Worm (Caenorhabditis elegans) whole organism, young adult: ENCODE measurements around the gene C11E4.8.

Experiments
- B0035.1 ChIP-seq: sonication (generic microtip); optimal IDR thresholded peaks from 2 replicates; lab custom pipeline; 2016; ENCODE audit warnings: missing genetic modification characterization, mild to moderate bottlenecking, missing compliant biosample characterization, missing genotype, missing genetic modification reagents
- C17E4.6 ChIP-seq: fragments of 200-800 bp; sonication (Bioruptor generic); IDR thresholded peaks from 2 replicates; pipeline ENCODE4 v1.3.6; 2022; ENCODE audit warnings: missing genetic modification reagents, missing genetic modification characterization, missing compliant biosample characterization
- F23B12.7 ChIP-seq: sonication (generic microtip); optimal IDR thresholded peaks from 2 replicates; lab custom pipeline; 2017; ENCODE audit warnings: missing genetic modification characterization, mild to moderate bottlenecking, missing compliant biosample characterization, antibody characterized with exemption, moderate library complexity; ENCODE audit not compliant: insufficient read depth
- F37B4.10 ChIP-seq: fragments of 200-800 bp; sonication (Bioruptor generic); IDR thresholded peaks from 2 replicates; pipeline ENCODE4 v1.3.6; 2022; ENCODE audit warnings: missing genetic modification characterization, missing compliant biosample characterization
- F39B2.1 ChIP-seq: fragments of 200-800 bp; sonication (Bioruptor generic); IDR thresholded peaks from 2 replicates; pipeline ENCODE4 v1.3.6; 2022; ENCODE audit warnings: missing genetic modification reagents, missing genetic modification characterization, missing compliant biosample characterization
- F57A8.1 ChIP-seq: fragments of 200-800 bp; sonication (Bioruptor generic); optimal IDR thresholded peaks from 2 replicates; lab custom pipeline; 2018; ENCODE audit warnings: mild to moderate bottlenecking, missing genetic modification characterization, moderate library complexity, missing compliant biosample characterization
- T07F8.4 ChIP-seq: sonication (generic microtip); optimal IDR thresholded peaks from 2 replicates; lab custom pipeline; 2016; ENCODE audit warnings: mild to moderate bottlenecking, missing genetic modification characterization, moderate library complexity, missing compliant biosample characterization
- Y53G8AR.9 ChIP-seq: fragments of 200-800 bp; sonication (Bioruptor generic); conservative IDR thresholded peaks from 2 replicates; pipeline ENCODE4 v1.3.6; 2022; ENCODE audit warnings: missing genetic modification reagents, missing genetic modification characterization, missing compliant biosample characterization
- Y56A3A.18 ChIP-seq: fragments of 200-800 bp; sonication (Bioruptor generic); IDR thresholded peaks from 2 replicates; pipeline ENCODE4 v1.3.6; 2022; ENCODE audit warnings: missing genetic modification reagents, missing genetic modification characterization, missing compliant biosample characterization
- Y67H2A.10 ChIP-seq: fragments of 200-800 bp; sonication (Bioruptor generic); conservative IDR thresholded peaks from 2 replicates; pipeline ENCODE4 v1.3.6; 2022; ENCODE audit warnings: missing genetic modification reagents, missing genetic modification characterization, missing compliant biosample characterization
- akir-1 ChIP-seq: fragments of 200-800 bp; sonication (Bioruptor generic); optimal IDR thresholded peaks from 2 replicates; lab custom pipeline; 2018; ENCODE audit warnings: mild to moderate bottlenecking, missing genetic modification characterization, moderate library complexity, missing compliant biosample characterization
- ama-1 ChIP-seq, 3 experiments: fragments of 150-350 bp in 1 of 3; sonication (generic microtip) in 2 of 3; optimal IDR thresholded peaks; 2 replicates each; lab custom pipeline; 2014 to 2018; ENCODE audit warnings: missing biosample characterization in 2 of 3, missing genetic modification characterization in 2 of 3, missing genetic modification reagents in 2 of 3
- athp-1 ChIP-seq: sonication (generic microtip); optimal IDR thresholded peaks from 2 replicates; lab custom pipeline; 2017; ENCODE audit warnings: mild to moderate bottlenecking, missing genetic modification characterization, missing compliant biosample characterization
- attf-3 ChIP-seq: fragments of 200-800 bp; sonication (Bioruptor generic); conservative IDR thresholded peaks from 2 replicates; pipeline ENCODE4 v1.3.6; 2022; ENCODE audit warnings: missing genetic modification reagents, missing genetic modification characterization, missing compliant biosample characterization
- ccch-3 ChIP-seq: fragments of 200-800 bp; sonication (Bioruptor generic); optimal IDR thresholded peaks from 2 replicates; lab custom pipeline; 2018; ENCODE audit warnings: mild to moderate bottlenecking, missing genetic modification characterization, missing compliant biosample characterization
- cebp-1 ChIP-seq, 2 experiments: fragments of 200-800 bp in 1 of 2; sonication (Bioruptor generic) in 1 of 2; sonication (generic microtip) in 1 of 2; IDR thresholded peaks in 1 of 2; optimal IDR thresholded peaks in 1 of 2; 2 replicates each; pipeline versions ENCODE4 v1.3.6 to Lab custom; 2017 to 2022; ENCODE audit warnings: missing compliant biosample characterization in 2 of 2, missing genetic modification characterization in 2 of 2, mild to moderate bottlenecking in 1 of 2, missing genetic modification reagents in 1 of 2, moderate library complexity in 1 of 2
- cebp-2 ChIP-seq: fragments of 200-800 bp; sonication (Bioruptor generic); IDR thresholded peaks from 2 replicates; pipeline ENCODE4 v1.3.6; 2022; ENCODE audit warnings: missing genetic modification characterization, missing compliant biosample characterization
- ceh-58 ChIP-seq: fragments of 200-800 bp; sonication (Bioruptor generic); IDR thresholded peaks from 2 replicates; pipeline ENCODE4 v1.3.6; 2022; ENCODE audit warnings: missing genetic modification characterization, missing compliant biosample characterization
- die-1 ChIP-seq: sonication (generic microtip); optimal IDR thresholded peaks from 2 replicates; lab custom pipeline; 2016; ENCODE audit warnings: missing genotype, mild to moderate bottlenecking, missing genetic modification characterization, missing compliant biosample characterization
- dpl-1 ChIP-seq: fragments of 150-350 bp; optimal IDR thresholded peaks from 2 replicates; lab custom pipeline; 2014; ENCODE audit warnings: missing biosample characterization, missing genetic modification reagents, missing genetic modification characterization
- efl-1 ChIP-seq: fragments of 150-350 bp; optimal IDR thresholded peaks from 2 replicates; lab custom pipeline; 2014; ENCODE audit warnings: missing biosample characterization, missing genetic modification reagents, missing genetic modification characterization
- egl-18 ChIP-seq: fragments of 200-800 bp; sonication (Bioruptor generic); IDR thresholded peaks from 2 replicates; pipeline ENCODE4 v1.3.6; 2022; ENCODE audit warnings: missing genetic modification reagents, missing genetic modification characterization, missing compliant biosample characterization
- egl-44 ChIP-seq: fragments of 200-800 bp; sonication (Bioruptor generic); IDR thresholded peaks from 2 replicates; pipeline ENCODE4 v1.3.6; 2022; ENCODE audit warnings: missing genetic modification reagents, missing genetic modification characterization, missing compliant biosample characterization
- egrh-3 ChIP-seq: fragments of 200-800 bp; sonication (Bioruptor generic); IDR thresholded peaks from 2 replicates; pipeline ENCODE4 v1.3.6; 2022; ENCODE audit warnings: missing genetic modification reagents, missing genetic modification characterization, missing compliant biosample characterization
- hmg-1.2 ChIP-seq: fragments of 200-800 bp; sonication (Bioruptor generic); IDR thresholded peaks from 2 replicates; pipeline ENCODE4 v1.3.6; 2022; ENCODE audit warnings: missing genetic modification reagents, missing genetic modification characterization, missing compliant biosample characterization
- lag-1 ChIP-seq: fragments of 200-800 bp; sonication (Bioruptor generic); IDR thresholded peaks from 2 replicates; pipeline ENCODE4 v1.3.6; 2022; ENCODE audit warnings: missing genetic modification reagents, missing genetic modification characterization, missing compliant biosample characterization
- let-526 ChIP-seq: fragments of 200-800 bp; sonication (Bioruptor generic); IDR thresholded peaks from 2 replicates; pipeline ENCODE4 v1.3.6; 2022; ENCODE audit warnings: missing genetic modification reagents, missing genetic modification characterization, missing compliant biosample characterization
- lin-26 ChIP-seq: fragments of 200-800 bp; sonication (Bioruptor generic); IDR thresholded peaks from 2 replicates; pipeline ENCODE4 v1.3.6; 2022; ENCODE audit warnings: missing genetic modification reagents, missing genetic modification characterization, missing compliant biosample characterization
- lin-40 ChIP-seq: sonication (generic microtip); optimal IDR thresholded peaks from 2 replicates; lab custom pipeline; 2016; ENCODE audit warnings: missing genetic modification characterization, mild to moderate bottlenecking, missing compliant biosample characterization, missing genotype, missing genetic modification reagents
- lir-1 ChIP-seq: fragments of 200-800 bp; sonication (Bioruptor generic); conservative IDR thresholded peaks from 2 replicates; pipeline ENCODE4 v1.3.6; 2022; ENCODE audit warnings: missing genetic modification reagents, missing genetic modification characterization, missing compliant biosample characterization
- lsl-1 ChIP-seq: fragments of 200-800 bp; sonication (Bioruptor generic); optimal IDR thresholded peaks from 2 replicates; lab custom pipeline; 2018; ENCODE audit warnings: mild to moderate bottlenecking, missing genetic modification characterization, moderate library complexity, missing compliant biosample characterization
- madf-3 ChIP-seq: fragments of 200-800 bp; sonication (Bioruptor generic); IDR thresholded peaks from 2 replicates; pipeline ENCODE4 v1.3.6; 2022; ENCODE audit warnings: missing genetic modification reagents, missing genetic modification characterization, missing compliant biosample characterization
- nhr-120 ChIP-seq: fragments of 200-800 bp; sonication (Bioruptor generic); IDR thresholded peaks from 2 replicates; pipeline ENCODE4 v1.3.6; 2022; ENCODE audit warnings: missing genetic modification characterization, missing compliant biosample characterization
- nhr-27 ChIP-seq: fragments of 200-800 bp; sonication (Bioruptor generic); optimal IDR thresholded peaks from 2 replicates; lab custom pipeline; 2018; ENCODE audit warnings: mild to moderate bottlenecking, missing genetic modification characterization, moderate library complexity, missing compliant biosample characterization
- nhr-80 ChIP-seq: sonication (generic microtip); optimal IDR thresholded peaks from 2 replicates; lab custom pipeline; 2016; ENCODE audit warnings: missing genetic modification characterization, missing compliant biosample characterization
- pbrm-1 ChIP-seq: fragments of 200-800 bp; sonication (Bioruptor generic); IDR thresholded peaks from 2 replicates; pipeline ENCODE4 v1.3.6; 2022; ENCODE audit warnings: missing genetic modification reagents, missing genetic modification characterization, missing compliant biosample characterization
- sea-2 ChIP-seq: fragments of 200-800 bp; sonication (Bioruptor generic); IDR thresholded peaks from 2 replicates; pipeline ENCODE4 v1.3.6; 2022; ENCODE audit warnings: missing genetic modification characterization, missing compliant biosample characterization
- snpc-3.4 ChIP-seq: sonication (generic microtip); optimal IDR thresholded peaks from 2 replicates; lab custom pipeline; 2017; ENCODE audit warnings: missing genetic modification characterization, mild to moderate bottlenecking, missing compliant biosample characterization, antibody characterized with exemption, moderate library complexity, missing genotype, missing genetic modification reagents
- tbp1 ChIP-seq: fragments of 200-800 bp; sonication (Bioruptor generic); optimal IDR thresholded peaks from 2 replicates; lab custom pipeline; 2018; ENCODE audit warnings: mild to moderate bottlenecking, missing genetic modification characterization, missing compliant biosample characterization
- unc-130 ChIP-seq: sonication (generic microtip); optimal IDR thresholded peaks from 2 replicates; lab custom pipeline; 2016; ENCODE audit warnings: missing genetic modification reagents, missing genetic modification characterization, missing compliant biosample characterization
- zfh-2 ChIP-seq: fragments of 200-800 bp; sonication (Bioruptor generic); conservative IDR thresholded peaks from 2 replicates; pipeline ENCODE4 v1.3.6; 2022; ENCODE audit warnings: missing genetic modification reagents, missing genetic modification characterization, missing compliant biosample characterization
- ztf-18 ChIP-seq: sonication (generic microtip); optimal IDR thresholded peaks from 2 replicates; lab custom pipeline; 2016; ENCODE audit warnings: missing genotype, mild to moderate bottlenecking, missing genetic modification characterization, missing compliant biosample characterization
- ztf-25 ChIP-seq: fragments of 200-800 bp; sonication (Bioruptor generic); IDR thresholded peaks from 2 replicates; pipeline ENCODE4 v1.3.6; 2022; ENCODE audit warnings: missing genetic modification reagents, missing genetic modification characterization, missing compliant biosample characterization

C11E4.8 gene

ce11 chrX:9635376-9635775 lies 15.1 kb downstream of the C11E4.8 start, which contains the start of gene F34H10.5 (continued):
- TF ChIP-seq athp-1 (tag; lab: Kevin White, UChicago) (no peak), attf-3 (GFP tag; lab: Robert Waterston, UW) (no peak), egl-18 (GFP tag; lab: Robert Waterston, UW) (no peak), cebp-1 (GFP tag; IDR thresholded peaks at IDR 0.05; lab: Robert Waterston, UW) (no peak), cebp-1 (tag; optimal IDR thresholded peaks at IDR 0.05; lab: Kevin White, UChicago) (no peak)

ce11 chrX:9637137-9637536 lies 16.9 kb downstream of the C11E4.8 start:
- 0 out of 2 replicates have a peak, but pooled peaks have one; percentile 18 for TF ChIP-seq sea-2
- peak; percentile 10; the same call in 1 of the 2 replicates for TF ChIP-seq hmg-1.2
- TF ChIP-seq nhr-80: peak; percentile 38
- TF ChIP-seq egl-18 (GFP tag; lab: Robert Waterston, UW): no peak
- TF ChIP-seq nhr-27: no peak
- peak; percentile 86 for TF ChIP-seq zfh-2
- TF ChIP-seq, all 124 proteins: peak for 4

- TF ChIP-seq F39B2.1 (GFP tag; lab: Robert Waterston, UW): no peak
- TF ChIP-seq F57A8.1 (GFP tag; lab: Kevin White, UChicago): peak; percentile 60
- peak; percentile 49 for TF ChIP-seq snpc-3.4 (tag; lab: Kevin White, UChicago)
- peak; percentile 73 for TF ChIP-seq hmg-1.2
- no peak for TF ChIP-seq zfh-2
- TF ChIP-seq C17E4.6 (GFP tag; lab: Robert Waterston, UW): peak; percentile 75; the same call in 1 of the 2 replicates
- no peak for TF ChIP-seq cebp-1 (GFP tag; IDR thresholded peaks at IDR 0.05; lab: Robert Waterston, UW)
- TF ChIP-seq cebp-1 (tag; optimal IDR thresholded peaks at IDR 0.05; lab: Kevin White, UChicago): peak; percentile 59
- TF ChIP-seq nhr-120 (GFP tag; lab: Robert Waterston, UW): 0 out of 2 replicates have a peak, but pooled peaks have one; percentile 25
- TF ChIP-seq let-526: no peak
- TF ChIP-seq ama-1 (optimal IDR thresholded peaks at IDR 0.05; lab: Kevin White, UChicago): no peak
- peak in 1 of 2 experiments; percentile 95 for TF ChIP-seq ama-1 (GFP tag; optimal IDR thresholded peaks at IDR 0.05; lab: Kevin White, UChicago)
- no peak for TF ChIP-seq lsl-1 (GFP tag; lab: Kevin White, UChicago)
- TF ChIP-seq ceh-58: 0 out of 2 replicates have a peak, but pooled peaks have one; percentile 76
- no peak for TF ChIP-seq unc-130 (GFP tag; lab: Kevin White, UChicago)
- peak; percentile 87 for TF ChIP-seq egl-44 (GFP tag; lab: Robert Waterston, UW)
- TF ChIP-seq ztf-25 (GFP tag; lab: Robert Waterston, UW): peak; percentile 83; the same call in 1 of the 2 replicates
- TF ChIP-seq Y67H2A.10 (GFP tag; lab: Robert Waterston, UW): no peak
- peak; percentile 36; the same call in 1 of the 2 replicates for TF ChIP-seq egrh-3 (GFP tag; lab: Robert Waterston, UW)
- TF ChIP-seq akir-1: peak; percentile 55
- TF ChIP-seq ztf-18 (tag; lab: Kevin White, UChicago): peak; percentile 66
- peak; percentile 95 for TF ChIP-seq tbp1 (GFP tag; lab: Kevin White, UChicago)
- no peak for TF ChIP-seq dpl-1
- peak; percentile 76 for TF ChIP-seq T07F8.4 (tag; lab: Kevin White, UChicago)
- TF ChIP-seq lag-1 (GFP tag; lab: Robert Waterston, UW): no peak
- peak; percentile 90 for TF ChIP-seq die-1 (tag; lab: Kevin White, UChicago)
- TF ChIP-seq Y53G8AR.9 (GFP tag; lab: Robert Waterston, UW): peak; percentile 71; the same call in 1 of the 2 replicates
- TF ChIP-seq efl-1 (GFP tag; lab: Kevin White, UChicago): no peak
- TF ChIP-seq F23B12.7 (tag; lab: Kevin White, UChicago): peak; percentile 11
- no peak for TF ChIP-seq F37B4.10 (GFP tag; lab: Robert Waterston, UW)
- TF ChIP-seq B0035.1: peak; percentile 47
- TF ChIP-seq pbrm-1: peak; percentile 77
- 0 out of 2 replicates have a peak, but pooled peaks have one; percentile 82 for TF ChIP-seq cebp-2 (GFP tag; lab: Robert Waterston, UW)
- peak; percentile 89 for TF ChIP-seq Y56A3A.18 (GFP tag; lab: Robert Waterston, UW)
- TF ChIP-seq lin-40 (tag; lab: Kevin White, UChicago): peak; percentile 50
- TF ChIP-seq lir-1 (GFP tag; lab: Robert Waterston, UW): 0 out of 2 replicates have a peak, but pooled peaks have one; percentile 21
- peak; percentile 92 for TF ChIP-seq lin-26
- TF ChIP-seq madf-3: peak; percentile 73; the same call in 1 of the 2 replicates
- TF ChIP-seq ccch-3 (GFP tag; lab: Kevin White, UChicago): peak; percentile 11
These were observed 17.5 kb downstream of the C11E4.8 start for ce11 chrX:9637700-9638099.
